Fruit fly (Drosophila melanogaster): Measurements from ENCODE around the gene CG46468.

CG46468 gene

dm6 chr2L:9539988-9540573 is 25.2 kb downstream of the CG46468 start, which contains the start of gene CG17855 (continued):
- no peak for TF ChIP-seq trem (tag; optimal IDR thresholded peaks at IDR 0.05)
- no peak for TF ChIP-seq odd (GFP tag; optimal IDR thresholded peaks at IDR 0.05)
- no peak for TF ChIP-seq CG15696 (tag; optimal IDR thresholded peaks at IDR 0.05)
- no peak for TF ChIP-seq CG18619 (GFP tag; optimal IDR thresholded peaks at IDR 0.05)
- TF ChIP-seq lmd (GFP tag; IDR thresholded peaks at IDR 0.05) = no peak
- TF ChIP-seq CG12659 (GFP tag; optimal IDR thresholded peaks at IDR 0.05) = peak; percentile 31
- no peak for TF ChIP-seq CG17912 (GFP tag; optimal IDR thresholded peaks at IDR 0.05)
- no peak for TF ChIP-seq gsb-n (tag; optimal IDR thresholded peaks at IDR 0.05)
- no peak for TF ChIP-seq stc (GFP tag; IDR thresholded peaks at IDR 0.05)
- TF ChIP-seq CG31224 (GFP tag; IDR thresholded peaks at IDR 0.05) = no peak
- TF ChIP-seq Vsx1 (GFP tag; optimal IDR thresholded peaks at IDR 0.05) = no peak
- TF ChIP-seq CG17802 (tag; optimal IDR thresholded peaks at IDR 0.05) = no peak
- no peak for TF ChIP-seq klu (GFP tag; IDR thresholded peaks at IDR 0.05)
- no peak for TF ChIP-seq salm (tag; optimal IDR thresholded peaks at IDR 0.05)
- no peak for TF ChIP-seq ham (GFP tag; IDR thresholded peaks at IDR 0.05)
- TF ChIP-seq Ssrp (tag; optimal IDR thresholded peaks at IDR 0.05) = no peak
- no peak for TF ChIP-seq CG3838 (GFP tag; optimal IDR thresholded peaks at IDR 0.05)
- TF ChIP-seq Rfx (GFP tag; IDR thresholded peaks at IDR 0.05) = peak; percentile 32; the same call in 1 of the 2 replicates
- TF ChIP-seq Gsc (GFP tag; IDR thresholded peaks at IDR 0.05) = no peak
- TF ChIP-seq dati (GFP tag; IDR thresholded peaks at IDR 0.05) = no peak
- no peak for TF ChIP-seq fu2 (GFP tag; optimal IDR thresholded peaks at IDR 0.05)
- no peak for TF ChIP-seq CG11723 (GFP tag; optimal IDR thresholded peaks at IDR 0.05)
- TF ChIP-seq fd3F (GFP tag; optimal IDR thresholded peaks at IDR 0.05) = no peak
- no peak for TF ChIP-seq Oaz (GFP tag; IDR thresholded peaks at IDR 0.05)
- TF ChIP-seq CG4707 (GFP tag; optimal IDR thresholded peaks at IDR 0.05) = no peak
- peak; percentile 56 for TF ChIP-seq gfzf (GFP tag; optimal IDR thresholded peaks at IDR 0.05)
- TF ChIP-seq CG11398 (GFP tag; optimal IDR thresholded peaks at IDR 0.05) = no peak
- TF ChIP-seq CG14014 (GFP tag; IDR thresholded peaks at IDR 0.05) = no peak
- TF ChIP-seq D19B (GFP tag; optimal IDR thresholded peaks at IDR 0.05) = no peak
- no peak for TF ChIP-seq CG9727 (GFP tag; optimal IDR thresholded peaks at IDR 0.05)
- no peak for TF ChIP-seq CG10462 (GFP tag; optimal IDR thresholded peaks at IDR 0.05)
- no peak for TF ChIP-seq cato (GFP tag; optimal IDR thresholded peaks at IDR 0.05; ENCODE audit: borderline replicate concordance)
- TF ChIP-seq CG7786 (GFP tag; optimal IDR thresholded peaks at IDR 0.05) = no peak
- no peak for TF ChIP-seq CG8388 (GFP tag; optimal IDR thresholded peaks at IDR 0.05)
- TF ChIP-seq Hr78 (GFP tag; optimal IDR thresholded peaks at IDR 0.05) = no peak
- no peak for TF ChIP-seq kni (GFP tag; optimal IDR thresholded peaks at IDR 0.05)
- TF ChIP-seq amos (GFP tag; IDR thresholded peaks at IDR 0.05; ENCODE audit: partially characterized antibody) = no peak
- no peak for TF ChIP-seq CG13624 (GFP tag; optimal IDR thresholded peaks at IDR 0.05)
- peak; percentile 42 for TF ChIP-seq CG17829 (tag; optimal IDR thresholded peaks at IDR 0.05)
- no peak for TF ChIP-seq CG7963 (GFP tag; IDR thresholded peaks at IDR 0.05; ENCODE audit: partially characterized antibody)
- TF ChIP-seq CG7987 (GFP tag; optimal IDR thresholded peaks at IDR 0.05) = no peak
- no peak for TF ChIP-seq abd-A (tag; optimal IDR thresholded peaks at IDR 0.05)
- TF ChIP-seq Nf-YC (tag; optimal IDR thresholded peaks at IDR 0.05) = no peak
- TF ChIP-seq pho (GFP tag; optimal IDR thresholded peaks at IDR 0.05) = no peak
- TF ChIP-seq Sox100B (GFP tag; optimal IDR thresholded peaks at IDR 0.05) = no peak
- no peak for TF ChIP-seq oc (tag; optimal IDR thresholded peaks at IDR 0.05)
- TF ChIP-seq HHEX (GFP tag; optimal IDR thresholded peaks at IDR 0.05) = no peak
- no peak for TF ChIP-seq Dip3 (GFP tag; optimal IDR thresholded peaks at IDR 0.05)
- no peak for TF ChIP-seq YL-1 (GFP tag; optimal IDR thresholded peaks at IDR 0.05)
- no peak for TF ChIP-seq CG30020 (tag; optimal IDR thresholded peaks at IDR 0.05)
